Worm (Caenorhabditis elegans) whole organism, early embryonic: ENCODE measurements around the gene nhr-182.

Source experiments
- F13C5.2 ChIP-seq: sonication (generic microtip); optimal IDR thresholded peaks from 2 replicates; lab custom pipeline; 2017; ENCODE audit warnings: mild to moderate bottlenecking, missing genetic modification characterization, inconsistent platforms, missing compliant biosample characterization
- aly-1 ChIP-seq: sonication (generic microtip); optimal IDR thresholded peaks from 2 replicates; lab custom pipeline; 2016; ENCODE audit warnings: missing genetic modification characterization, missing compliant biosample characterization
- ama-1 ChIP-seq: fragments of 150-350 bp; optimal IDR thresholded peaks from 2 replicates; lab custom pipeline; 2014
- ceh-13 ChIP-seq: fragments of 200-800 bp; sonication (Bioruptor generic); optimal IDR thresholded peaks from 2 replicates; lab custom pipeline; 2018; ENCODE audit warnings: mild to moderate bottlenecking, missing genetic modification characterization, missing compliant biosample characterization
- ets-7 ChIP-seq: sonication (generic microtip); optimal IDR thresholded peaks from 2 replicates; lab custom pipeline; 2016; ENCODE audit warnings: missing genotype, missing genetic modification characterization, missing compliant biosample characterization
- flt-1 ChIP-seq: fragments of 200-800 bp; sonication (Bioruptor generic); IDR thresholded peaks from 2 replicates; pipeline ENCODE4 v1.3.6; 2022; ENCODE audit warnings: missing genetic modification characterization, missing compliant biosample characterization
- hmbx-1 ChIP-seq: sonication (generic microtip); optimal IDR thresholded peaks from 2 replicates; lab custom pipeline; 2016; ENCODE audit warnings: mild to moderate bottlenecking, missing genetic modification characterization, missing compliant biosample characterization
- hmg-4 ChIP-seq: fragments of 200-800 bp; sonication (Bioruptor generic); optimal IDR thresholded peaks from 2 replicates; lab custom pipeline; 2018; ENCODE audit warnings: mild to moderate bottlenecking, missing genetic modification characterization, missing compliant biosample characterization
- pes-1 ChIP-seq: fragments of 200-800 bp; sonication (Bioruptor generic); IDR thresholded peaks from 2 replicates; pipeline ENCODE4 v1.3.6; 2022; ENCODE audit warnings: missing genetic modification reagents, missing genetic modification characterization, missing compliant biosample characterization
- scrt-1 ChIP-seq: fragments of 200-800 bp; sonication (Bioruptor generic); IDR thresholded peaks from 2 replicates; pipeline ENCODE4 v1.3.6; 2022; ENCODE audit warnings: missing genetic modification characterization, missing compliant biosample characterization
- tbx-37 ChIP-seq: fragments of 200-800 bp; sonication (Bioruptor generic); conservative IDR thresholded peaks from 2 replicates; pipeline ENCODE4 v1.3.6; 2022; ENCODE audit warnings: missing genetic modification reagents, missing genetic modification characterization, missing compliant biosample characterization
- tra-4 ChIP-seq: sonication (generic microtip); optimal IDR thresholded peaks from 2 replicates; lab custom pipeline; 2017; ENCODE audit warnings: missing genetic modification characterization, missing compliant biosample characterization

- TF ChIP-seq tra-4 (tag; lab: Kevin White, UChicago) (no peak), ama-1 (lab: Kevin White, UChicago) (no peak), pes-1 (GFP tag; lab: Robert Waterston, UW) (no peak), flt-1 (no peak), F13C5.2 (tag; lab: Kevin White, UChicago) (no peak), scrt-1 (GFP tag; lab: Robert Waterston, UW) (no peak), hmg-4 (no peak), hmbx-1 (tag; lab: Kevin White, UChicago) (no peak), aly-1 (tag; lab: Kevin White, UChicago) (no peak), ets-7 (tag; lab: Kevin White, UChicago) (no peak), ceh-13 (GFP tag; lab: Kevin White, UChicago) (no peak), tbx-37 (no peak)
These were observed 25.4 kb upstream of the nhr-182 start, which contains the start of gene nhr-227 for ce11 chrV:2285107-2285506.
